Worm (Caenorhabditis elegans) whole organism, early embryonic: ENCODE results near the gene scl-10.

Source experiments
- B0310.2 ChIP-seq: sonication (generic microtip); optimal IDR thresholded peaks from 2 replicates; lab custom pipeline; 2016; ENCODE audit warnings: mild to moderate bottlenecking, missing genetic modification characterization, missing compliant biosample characterization
- F13C5.2 ChIP-seq: sonication (generic microtip); optimal IDR thresholded peaks from 2 replicates; lab custom pipeline; 2017; ENCODE audit warnings: mild to moderate bottlenecking, missing genetic modification characterization, inconsistent platforms, missing compliant biosample characterization
- aly-1 ChIP-seq: sonication (generic microtip); optimal IDR thresholded peaks from 2 replicates; lab custom pipeline; 2016; ENCODE audit warnings: missing genetic modification characterization, missing compliant biosample characterization
- ama-1 ChIP-seq: fragments of 150-350 bp; optimal IDR thresholded peaks from 2 replicates; lab custom pipeline; 2014
- ceh-13 ChIP-seq: fragments of 200-800 bp; sonication (Bioruptor generic); optimal IDR thresholded peaks from 2 replicates; lab custom pipeline; 2018; ENCODE audit warnings: mild to moderate bottlenecking, missing genetic modification characterization, missing compliant biosample characterization
- ceh-36 ChIP-seq: sonication (generic microtip); optimal IDR thresholded peaks from 2 replicates; lab custom pipeline; 2016; ENCODE audit warnings: missing genetic modification characterization, inconsistent platforms, missing compliant biosample characterization
- hmbx-1 ChIP-seq: sonication (generic microtip); optimal IDR thresholded peaks from 2 replicates; lab custom pipeline; 2016; ENCODE audit warnings: mild to moderate bottlenecking, missing genetic modification characterization, missing compliant biosample characterization
- hmg-4 ChIP-seq: fragments of 200-800 bp; sonication (Bioruptor generic); optimal IDR thresholded peaks from 2 replicates; lab custom pipeline; 2018; ENCODE audit warnings: mild to moderate bottlenecking, missing genetic modification characterization, missing compliant biosample characterization
- pes-1 ChIP-seq: fragments of 200-800 bp; sonication (Bioruptor generic); IDR thresholded peaks from 2 replicates; pipeline ENCODE4 v1.3.6; 2022; ENCODE audit warnings: missing genetic modification reagents, missing genetic modification characterization, missing compliant biosample characterization
- scrt-1 ChIP-seq: fragments of 200-800 bp; sonication (Bioruptor generic); IDR thresholded peaks from 2 replicates; pipeline ENCODE4 v1.3.6; 2022; ENCODE audit warnings: missing genetic modification characterization, missing compliant biosample characterization
- sea-1 ChIP-seq: fragments of 200-800 bp; sonication (Bioruptor generic); conservative IDR thresholded peaks from 2 replicates; pipeline ENCODE4 v1.3.6; 2022; ENCODE audit warnings: missing genetic modification characterization, missing compliant biosample characterization
- tbx-11 ChIP-seq: fragments of 200-800 bp; sonication (Bioruptor generic); IDR thresholded peaks from 2 replicates; pipeline ENCODE4 v1.3.6; 2022; ENCODE audit warnings: missing genetic modification characterization, missing compliant biosample characterization
- tbx-37 ChIP-seq: fragments of 200-800 bp; sonication (Bioruptor generic); conservative IDR thresholded peaks from 2 replicates; pipeline ENCODE4 v1.3.6; 2022; ENCODE audit warnings: missing genetic modification reagents, missing genetic modification characterization, missing compliant biosample characterization
- tra-4 ChIP-seq: sonication (generic microtip); optimal IDR thresholded peaks from 2 replicates; lab custom pipeline; 2017; ENCODE audit warnings: missing genetic modification characterization, missing compliant biosample characterization

DNA sequence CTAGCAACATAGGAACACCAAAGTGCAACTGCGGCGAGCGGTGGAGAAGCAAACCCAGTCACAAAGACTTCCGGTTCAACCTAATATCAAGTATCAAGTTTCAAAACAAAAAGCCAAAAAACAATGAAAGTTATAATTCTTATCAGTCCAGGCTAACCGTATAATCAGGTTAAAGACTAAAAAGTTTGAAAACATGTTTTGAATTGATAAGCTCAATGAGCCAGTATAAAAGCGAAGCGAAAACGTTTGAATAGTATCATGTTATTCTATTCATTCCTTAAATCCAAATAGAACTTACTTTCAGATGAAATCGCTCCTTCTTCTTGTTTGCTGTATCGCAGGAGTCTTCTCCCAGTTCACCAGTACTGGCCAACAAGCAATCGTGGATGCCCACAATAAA, 2.8 kb downstream of the scl-10 start, which contains the start of gene scl-11:
- TF ChIP-seq ama-1 (lab: Kevin White, UChicago) (no peak), sea-1 (GFP tag; lab: Robert Waterston, UW) (no peak), hmbx-1 (tag; lab: Kevin White, UChicago) (no peak), tbx-37 (GFP tag; lab: Robert Waterston, UW) (no peak), scrt-1 (GFP tag; lab: Robert Waterston, UW) (no peak), tra-4 (tag; lab: Kevin White, UChicago) (no peak), hmg-4 (GFP tag; lab: Kevin White, UChicago) (no peak), pes-1 (no peak), B0310.2 (tag; lab: Kevin White, UChicago) (no peak), ceh-36 (tag; lab: Kevin White, UChicago) (no peak), ceh-13 (no peak), aly-1 (no peak), tbx-11 (no peak), F13C5.2 (tag; lab: Kevin White, UChicago) (no peak)
